Worm (Caenorhabditis elegans): ENCODE measurements around the gene Y50E8A.22.

Y50E8A.22 gene

DNA sequence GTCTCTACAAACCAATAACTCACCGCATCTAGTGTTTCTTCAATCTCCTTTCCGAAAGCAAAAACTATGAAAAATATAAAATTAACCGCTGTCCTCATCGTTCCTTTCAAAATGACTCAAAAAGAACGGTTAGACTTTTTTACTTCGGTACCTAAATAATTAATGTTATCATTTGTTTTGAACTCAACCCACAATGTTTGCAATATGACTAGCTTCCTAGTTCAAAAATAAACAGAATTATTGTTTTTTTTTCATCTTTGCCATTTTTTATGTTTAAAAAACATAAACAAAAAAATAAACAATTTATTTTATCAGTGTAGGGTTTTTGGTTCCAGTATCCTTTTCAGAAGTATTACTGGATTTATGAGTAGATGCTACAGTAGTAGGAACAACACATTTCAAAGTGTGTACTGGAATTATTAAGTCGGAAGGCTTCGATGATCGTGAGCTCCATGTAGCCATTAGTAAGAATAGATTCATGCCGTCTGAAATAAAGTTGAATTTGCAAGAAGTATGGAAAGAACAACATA is at the start of gene Y50E8A.22, which contains the start of gene lipl-8:
TSS of gene Y50E8A.22 (minus strand) at position 480 of the 530 bp plus-strand sequence.
TSS of gene lipl-8 (minus strand) at position 101 of the 530 bp plus-strand sequence.
- TF ChIP-seq sem-4 (tag; optimal IDR thresholded peaks at IDR 0.05) (no peak), ceh-82 (tag; optimal IDR thresholded peaks at IDR 0.05) (no peak), nhr-6 (tag; optimal IDR thresholded peaks at IDR 0.05) (no peak)

DNA sequence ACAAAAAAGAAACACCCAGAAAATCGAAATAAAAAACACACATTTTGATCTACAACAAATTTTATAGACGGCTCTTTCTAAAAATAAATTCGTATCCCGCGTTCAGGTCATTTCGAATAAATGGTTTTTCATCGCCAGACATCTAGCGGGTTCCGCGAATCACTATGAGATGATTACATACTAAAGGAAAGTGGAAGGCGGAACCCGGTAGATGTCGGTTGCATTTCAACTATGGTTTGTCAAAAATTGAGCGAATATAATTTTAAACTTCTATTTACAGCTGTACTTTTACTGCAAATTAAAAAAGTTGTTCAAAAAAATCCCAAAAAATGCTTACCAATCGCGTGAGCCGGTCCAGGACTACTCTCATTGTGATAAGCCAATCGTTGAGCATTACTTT is 49.0 kb upstream of the Y50E8A.22 start:
- TF ChIP-seq R02D3.7 (tag; optimal IDR thresholded peaks at IDR 0.05) = no peak
- no peak for TF ChIP-seq nhr-12 (tag; optimal IDR thresholded peaks at IDR 0.05)
- TF ChIP-seq nhr-129 (tag; optimal IDR thresholded peaks at IDR 0.05) = no peak
- no peak for TF ChIP-seq gmeb-1 (tag; optimal IDR thresholded peaks at IDR 0.05)
- no peak for TF ChIP-seq lin-13 (GFP tag; optimal IDR thresholded peaks at IDR 0.05)
- TF ChIP-seq snpc-4 (tag; optimal IDR thresholded peaks at IDR 0.05) = peak; percentile 39
- TF ChIP-seq mab-5 (tag; optimal IDR thresholded peaks at IDR 0.05) = no peak
- no peak for TF ChIP-seq unc-55 (GFP tag; optimal IDR thresholded peaks at IDR 0.05)

DNA sequence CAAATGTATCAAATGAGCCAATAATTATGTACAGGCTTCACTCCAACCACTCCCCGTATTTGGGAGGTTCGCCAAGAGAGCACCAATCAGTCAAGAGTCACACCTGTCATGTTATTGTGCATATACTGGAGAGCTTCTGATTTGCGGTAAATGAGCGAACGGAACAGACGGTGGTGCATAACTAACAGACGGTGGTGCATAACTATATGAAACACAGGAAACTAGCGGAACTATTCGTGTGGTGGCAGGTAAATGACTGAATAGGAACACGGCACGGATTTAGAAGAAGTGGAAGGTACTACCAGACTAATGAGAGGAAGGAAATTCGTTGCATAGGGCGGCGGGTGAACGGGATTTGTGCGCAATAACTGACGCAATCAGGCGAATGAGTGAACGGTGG is 44.2 kb upstream of the Y50E8A.22 start:
- TF ChIP-seq dmd-4 (tag; optimal IDR thresholded peaks at IDR 0.05) (no peak), mab-5 (tag; optimal IDR thresholded peaks at IDR 0.05) (no peak), lsy-2 (tag; optimal IDR thresholded peaks at IDR 0.05) (no peak), alr-1 (tag; optimal IDR thresholded peaks at IDR 0.05) (no peak), ztf-11 (tag; optimal IDR thresholded peaks at IDR 0.05) (no peak), R02D3.7 (tag; optimal IDR thresholded peaks at IDR 0.05) (no peak), nhr-11 (tag; optimal IDR thresholded peaks at IDR 0.05) (no peak), unc-55 (GFP tag; optimal IDR thresholded peaks at IDR 0.05) (no peak), egl-27 (tag; optimal IDR thresholded peaks at IDR 0.05) (no peak), nhr-6 (tag; optimal IDR thresholded peaks at IDR 0.05) (no peak)

DNA sequence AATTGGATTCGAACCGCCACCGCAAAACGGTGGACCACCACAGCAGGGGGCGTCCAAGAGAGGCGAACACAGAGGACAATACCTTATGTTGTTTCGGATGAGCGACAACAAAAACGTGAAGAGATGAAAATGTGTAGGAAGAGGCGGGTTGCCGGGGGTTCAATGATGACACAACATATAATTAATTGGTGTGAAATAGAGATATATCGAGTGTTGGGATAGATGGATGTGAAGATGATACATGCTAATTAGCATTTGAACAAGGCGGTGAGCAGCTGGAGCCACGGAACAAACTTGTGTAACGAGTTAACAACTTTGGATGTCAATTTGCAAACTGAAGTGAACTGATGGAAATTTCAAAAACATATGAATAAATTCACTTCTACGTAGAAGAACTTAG is 43.5 kb upstream of the Y50E8A.22 start:
- TF ChIP-seq F13H6.1 (tag; optimal IDR thresholded peaks at IDR 0.05) = no peak
- peak; percentile 28 for TF ChIP-seq lin-39 (tag; optimal IDR thresholded peaks at IDR 0.05)

DNA sequence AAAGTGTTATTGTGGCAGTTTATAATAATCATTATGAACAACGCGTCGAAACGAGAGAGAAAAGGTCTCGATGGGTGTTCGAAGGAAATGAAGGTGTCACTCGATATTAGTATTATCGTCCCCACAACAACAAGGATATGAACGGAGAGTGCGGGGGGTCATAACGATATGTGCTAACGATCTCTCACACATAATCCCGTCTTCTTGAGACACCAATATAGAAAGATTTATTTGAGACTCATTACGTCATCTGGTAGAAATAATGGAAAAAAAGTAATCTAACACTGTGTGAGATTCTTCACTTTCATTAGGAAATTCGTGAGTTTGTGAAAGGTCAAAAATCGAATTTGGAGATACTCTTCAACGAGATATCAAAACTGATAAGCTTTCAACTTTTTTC is 42.8 kb upstream of the Y50E8A.22 start:
- no peak for TF ChIP-seq ztf-4 (tag; optimal IDR thresholded peaks at IDR 0.05)
- TF ChIP-seq peb-1 (tag; optimal IDR thresholded peaks at IDR 0.05) = no peak
- TF ChIP-seq fos-1 (tag; optimal IDR thresholded peaks at IDR 0.05) = no peak
- no peak for TF ChIP-seq unc-55 (GFP tag; optimal IDR thresholded peaks at IDR 0.05)
- TF ChIP-seq mdl-1 (tag; optimal IDR thresholded peaks at IDR 0.05) = no peak
- no peak for TF ChIP-seq nhr-25 (tag; optimal IDR thresholded peaks at IDR 0.05)
- TF ChIP-seq sem-4 (tag; optimal IDR thresholded peaks at IDR 0.05) = no peak
- no peak for TF ChIP-seq ceh-16 (tag; optimal IDR thresholded peaks at IDR 0.05)

DNA sequence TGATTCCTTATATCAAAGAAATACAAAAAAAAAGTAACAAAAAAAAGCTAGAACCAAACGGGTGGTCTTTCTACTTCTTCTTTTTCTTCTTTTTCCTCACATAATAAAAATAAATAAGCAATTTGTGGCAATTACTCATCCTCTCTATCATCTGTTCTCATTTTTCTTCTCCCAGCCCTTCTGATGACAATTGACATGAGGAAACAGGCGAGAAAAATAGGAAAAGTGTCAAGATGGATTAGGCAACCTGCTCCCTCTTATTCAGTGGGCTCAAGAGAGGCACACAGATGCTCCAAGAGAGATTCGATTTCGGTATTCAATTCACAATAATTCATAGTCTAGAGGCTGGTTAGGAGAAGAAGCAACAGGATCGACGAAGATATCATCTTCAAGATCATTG is 41.9 kb upstream of the Y50E8A.22 start:
- TF ChIP-seq Y55F3AM.14 (GFP tag; optimal IDR thresholded peaks at IDR 0.05) (no peak), mab-5 (tag; optimal IDR thresholded peaks at IDR 0.05) (no peak), ztf-11 (tag; optimal IDR thresholded peaks at IDR 0.05) (no peak), crh-2 (tag; optimal IDR thresholded peaks at IDR 0.05) (no peak), lin-13 (GFP tag; optimal IDR thresholded peaks at IDR 0.05) (no peak), nhr-12 (tag; optimal IDR thresholded peaks at IDR 0.05) (no peak), nhr-25 (tag; optimal IDR thresholded peaks at IDR 0.05) (no peak), unc-55 (GFP tag; optimal IDR thresholded peaks at IDR 0.05) (no peak), lin-39 (tag; optimal IDR thresholded peaks at IDR 0.05) (no peak), nhr-129 (tag; optimal IDR thresholded peaks at IDR 0.05) (no peak)

DNA sequence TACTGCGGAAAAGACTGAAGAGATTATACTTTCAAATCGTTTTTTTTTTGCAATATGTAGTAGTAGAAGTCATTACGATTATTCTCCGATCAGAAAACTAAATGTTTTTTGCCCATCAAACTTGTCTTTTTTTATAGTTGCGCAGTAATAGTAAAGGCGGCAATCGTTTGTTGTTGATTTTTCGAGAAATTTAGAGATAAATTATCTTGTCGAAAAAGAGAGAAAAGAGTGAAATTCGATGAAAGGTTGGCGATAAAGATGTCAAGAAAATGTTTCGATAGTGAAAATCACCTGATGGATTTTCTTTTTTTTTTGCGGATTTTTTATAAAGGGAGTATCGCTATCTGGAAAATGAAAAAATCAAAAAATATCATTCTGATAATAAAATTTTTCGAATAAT is 39.6 kb upstream of the Y50E8A.22 start:
- no peak for TF ChIP-seq zag-1 (tag; optimal IDR thresholded peaks at IDR 0.05)
- TF ChIP-seq crh-2 (tag; optimal IDR thresholded peaks at IDR 0.05) = no peak
- no peak for TF ChIP-seq nhr-11 (tag; optimal IDR thresholded peaks at IDR 0.05)
- TF ChIP-seq unc-39 (tag; optimal IDR thresholded peaks at IDR 0.05) = no peak
- no peak for TF ChIP-seq nhr-12 (tag; optimal IDR thresholded peaks at IDR 0.05)
- TF ChIP-seq R02D3.7 (tag; optimal IDR thresholded peaks at IDR 0.05) = no peak
- no peak for TF ChIP-seq gmeb-1 (tag; optimal IDR thresholded peaks at IDR 0.05)
